Worm (Caenorhabditis elegans) whole organism, midembryonic: ENCODE measurements around the gene sra-30.

Experiments used
- T22C8.4 ChIP-seq: fragments of 200-800 bp; sonication (Bioruptor generic); IDR thresholded peaks from 2 replicates; pipeline ENCODE4 v1.3.6; 2022; ENCODE audit warnings: missing genetic modification characterization, missing compliant biosample characterization
- cog-1 ChIP-seq: sonication (generic microtip); optimal IDR thresholded peaks from 2 replicates; lab custom pipeline; 2016; ENCODE audit warnings: missing genetic modification characterization, missing compliant biosample characterization
- flt-1 ChIP-seq: fragments of 200-800 bp; sonication (Bioruptor generic); IDR thresholded peaks from 2 replicates; pipeline ENCODE4 v1.3.6; 2022; ENCODE audit warnings: missing genetic modification characterization, missing compliant biosample characterization
- klf-2 ChIP-seq: fragments of 200-800 bp; sonication (Bioruptor generic); conservative IDR thresholded peaks from 2 replicates; pipeline ENCODE4 v1.3.6; 2022; ENCODE audit warnings: missing genetic modification reagents, missing genetic modification characterization, missing compliant biosample characterization
- med-1 ChIP-seq: sonication (generic microtip); optimal IDR thresholded peaks from 2 replicates; lab custom pipeline; 2017; ENCODE audit warnings: missing genetic modification characterization, mild to moderate bottlenecking, missing compliant biosample characterization, antibody characterized with exemption, missing genetic modification reagents; ENCODE audit not compliant: insufficient read depth
- ref-1 ChIP-seq: fragments of 200-800 bp; sonication (Bioruptor generic); conservative IDR thresholded peaks from 2 replicates; pipeline ENCODE4 v1.3.6; 2022; ENCODE audit warnings: missing genetic modification reagents, missing genetic modification characterization, missing compliant biosample characterization
- tab-1 ChIP-seq: fragments of 200-800 bp; sonication (Bioruptor generic); IDR thresholded peaks from 2 replicates; pipeline ENCODE4 v1.3.6; 2022; ENCODE audit warnings: missing genetic modification characterization, missing compliant biosample characterization
- ztf-23 ChIP-seq: fragments of 200-800 bp; sonication (Bioruptor generic); IDR thresholded peaks from 2 replicates; pipeline ENCODE4 v1.3.6; 2022; ENCODE audit warnings: missing genetic modification reagents, missing genetic modification characterization, missing compliant biosample characterization
- ztf-29 ChIP-seq: fragments of 200-800 bp; sonication (Bioruptor generic); IDR thresholded peaks from 2 replicates; pipeline ENCODE4 v1.3.6; 2022; ENCODE audit warnings: missing genetic modification reagents, missing genetic modification characterization, missing compliant biosample characterization

Gene sra-30

ce11 chrIV:15214694-15215093, 11.9 kb upstream of the sra-30 start:
- TF ChIP-seq med-1 (GFP tag; lab: Kevin White, UChicago): no peak
- no peak for TF ChIP-seq ref-1 (GFP tag; lab: Robert Waterston, UW)
- TF ChIP-seq tab-1 (GFP tag; lab: Robert Waterston, UW): no peak
- TF ChIP-seq ztf-29: no peak
- TF ChIP-seq T22C8.4: no peak
- no peak for TF ChIP-seq flt-1
- TF ChIP-seq klf-2 (GFP tag; lab: Robert Waterston, UW): no peak
- no peak for TF ChIP-seq ztf-23
- no peak for TF ChIP-seq cog-1 (tag; lab: Kevin White, UChicago)

DNA sequence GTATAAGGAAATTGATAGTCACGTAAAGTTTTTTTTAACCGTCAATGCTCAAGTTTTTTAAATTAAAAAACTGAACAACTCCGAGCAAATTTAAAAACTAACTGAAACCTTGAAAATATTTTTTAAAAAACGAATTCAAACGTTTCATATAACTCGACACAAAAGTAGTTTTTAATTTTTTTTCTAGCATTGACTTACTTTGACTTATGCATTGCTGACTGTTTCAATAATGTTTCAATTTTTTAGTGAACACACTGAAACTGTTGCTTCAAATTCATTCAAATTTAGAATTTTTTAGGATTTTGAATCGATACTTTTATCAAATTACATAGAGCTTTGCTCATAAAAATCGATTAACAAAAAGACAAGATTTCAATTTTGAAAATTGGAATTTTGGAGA, 7.7 kb upstream of the sra-30 start:
- TF ChIP-seq T22C8.4 (no peak), ztf-23 (no peak), med-1 (GFP tag; lab: Kevin White, UChicago) (no peak), cog-1 (tag; lab: Kevin White, UChicago) (no peak), ztf-29 (no peak), klf-2 (GFP tag; lab: Robert Waterston, UW) (no peak), ref-1 (GFP tag; lab: Robert Waterston, UW) (no peak), flt-1 (no peak), tab-1 (GFP tag; lab: Robert Waterston, UW) (no peak)

DNA sequence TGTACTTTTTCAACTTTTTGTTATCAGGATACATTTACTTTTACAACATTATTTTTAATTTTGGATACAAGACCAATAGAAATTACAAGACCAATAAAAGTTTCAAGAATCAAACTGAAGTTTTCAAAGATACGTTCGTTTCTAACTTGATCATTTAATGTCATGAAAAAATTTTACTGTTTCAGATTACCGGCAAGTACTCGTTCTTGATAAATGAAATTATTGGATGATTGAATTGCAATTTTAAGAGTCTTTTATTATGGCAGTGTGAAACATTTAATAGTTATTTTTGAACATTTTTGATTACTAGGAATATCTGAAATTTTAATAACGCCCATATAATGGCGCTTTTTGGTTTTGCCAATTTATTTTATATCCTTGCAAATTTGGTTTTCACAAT, 3.8 kb upstream of the sra-30 start:
- no peak for TF ChIP-seq med-1 (GFP tag; lab: Kevin White, UChicago)
- TF ChIP-seq flt-1: no peak
- no peak for TF ChIP-seq cog-1 (tag; lab: Kevin White, UChicago)
- no peak for TF ChIP-seq ztf-29
- no peak for TF ChIP-seq T22C8.4
- no peak for TF ChIP-seq tab-1 (GFP tag; lab: Robert Waterston, UW)
- no peak for TF ChIP-seq ref-1 (GFP tag; lab: Robert Waterston, UW)
- no peak for TF ChIP-seq klf-2 (GFP tag; lab: Robert Waterston, UW)
- no peak for TF ChIP-seq ztf-23

ce11 chrIV:15189450-15189849, 13.4 kb downstream of the sra-30 start:
- TF ChIP-seq flt-1: peak; percentile 41
- peak; percentile 69 for TF ChIP-seq klf-2 (GFP tag; lab: Robert Waterston, UW)
- peak; percentile 80 for TF ChIP-seq ztf-23
- peak; percentile 75; the same call in 1 of the 2 replicates for TF ChIP-seq tab-1 (GFP tag; lab: Robert Waterston, UW)

DNA sequence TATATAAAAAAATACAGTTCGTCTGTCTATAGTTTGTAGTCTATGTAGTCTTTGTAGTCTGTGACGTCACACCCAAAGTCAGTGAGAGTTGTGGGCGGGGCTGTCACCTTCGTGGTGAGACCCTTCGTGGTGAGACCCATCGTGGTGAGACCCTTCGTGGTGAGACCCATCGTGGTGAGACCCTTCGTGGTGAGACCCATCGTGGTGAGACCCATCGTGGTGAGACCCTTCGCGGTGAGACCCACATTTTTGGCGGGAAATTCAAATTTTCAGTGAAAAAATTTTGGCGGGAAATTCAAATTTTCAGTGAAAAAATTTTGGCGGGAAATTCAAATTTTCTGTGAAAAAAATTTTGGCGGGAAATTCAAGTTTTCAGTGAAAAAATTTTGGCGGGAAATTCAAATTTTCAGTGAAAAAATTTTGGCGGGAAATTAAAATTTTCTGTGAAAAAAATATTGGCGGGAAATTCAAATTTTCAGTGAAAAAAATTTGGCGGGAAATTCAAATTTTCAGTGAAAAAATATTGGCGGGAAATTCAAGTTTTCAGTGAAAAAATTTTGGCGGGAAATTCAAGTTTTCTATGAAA, 14.4 kb downstream of the sra-30 start:
- 0 out of 2 replicates have a peak, but pooled peaks have one; percentile 70 for TF ChIP-seq klf-2 (GFP tag; lab: Robert Waterston, UW)

ce11 chrIV:15187517-15188181, 15.2 kb downstream of the sra-30 start:
- TF ChIP-seq cog-1 (tag; lab: Kevin White, UChicago) (no peak), klf-2 (GFP tag; lab: Robert Waterston, UW) (no peak), T22C8.4 (no peak), ref-1 (GFP tag; lab: Robert Waterston, UW) (no peak), ztf-29 (no peak), ztf-23 (no peak), flt-1 (no peak), med-1 (GFP tag; lab: Kevin White, UChicago) (no peak), tab-1 (GFP tag; lab: Robert Waterston, UW) (no peak)

- TF ChIP-seq T22C8.4 (no peak), ref-1 (GFP tag; lab: Robert Waterston, UW) (no peak), flt-1 (no peak)
These were observed 23.2 kb downstream of the sra-30 start, which contains the start of gene srd-23 for ce11 chrIV:15179615-15180014. Gene srd-23 (plus strand): TSS chrIV:15179915.

- TF ChIP-seq ztf-29 (no peak), med-1 (GFP tag; lab: Kevin White, UChicago) (no peak), T22C8.4 (no peak), cog-1 (tag; lab: Kevin White, UChicago) (no peak), klf-2 (GFP tag; lab: Robert Waterston, UW) (no peak), ref-1 (GFP tag; lab: Robert Waterston, UW) (no peak), tab-1 (GFP tag; lab: Robert Waterston, UW) (no peak), ztf-23 (no peak), flt-1 (no peak)
These were observed 27.2 kb downstream of the sra-30 start, which contains the start of gene Y40H7A.4 for ce11 chrIV:15175487-15176128. Gene Y40H7A.4 (minus strand): TSS chrIV:15175537.

DNA sequence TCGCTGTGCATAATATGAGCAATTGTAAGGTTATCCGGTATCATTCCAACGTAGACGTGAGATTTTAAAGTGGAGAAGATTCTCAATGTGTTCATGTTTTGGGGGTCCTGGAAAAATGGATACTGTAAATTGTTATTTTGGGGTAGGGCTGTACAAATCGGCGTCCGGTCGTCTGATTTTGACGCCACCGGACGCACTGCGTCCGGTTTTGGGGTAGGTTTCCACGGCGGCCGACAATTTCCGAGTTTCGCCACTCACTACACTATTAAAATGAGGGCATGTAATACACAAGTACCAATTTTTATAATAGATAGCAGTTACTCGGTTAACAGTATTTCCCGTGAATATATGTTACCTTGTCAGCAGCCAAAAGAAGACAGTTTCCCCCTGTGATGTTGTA, 34.4 kb downstream of the sra-30 start:
- TF ChIP-seq flt-1 (no peak), med-1 (GFP tag; lab: Kevin White, UChicago) (no peak), tab-1 (GFP tag; lab: Robert Waterston, UW) (no peak), cog-1 (tag; lab: Kevin White, UChicago) (no peak), ztf-23 (no peak), ref-1 (GFP tag; lab: Robert Waterston, UW) (no peak), klf-2 (GFP tag; lab: Robert Waterston, UW) (no peak), T22C8.4 (no peak), ztf-29 (no peak)

DNA sequence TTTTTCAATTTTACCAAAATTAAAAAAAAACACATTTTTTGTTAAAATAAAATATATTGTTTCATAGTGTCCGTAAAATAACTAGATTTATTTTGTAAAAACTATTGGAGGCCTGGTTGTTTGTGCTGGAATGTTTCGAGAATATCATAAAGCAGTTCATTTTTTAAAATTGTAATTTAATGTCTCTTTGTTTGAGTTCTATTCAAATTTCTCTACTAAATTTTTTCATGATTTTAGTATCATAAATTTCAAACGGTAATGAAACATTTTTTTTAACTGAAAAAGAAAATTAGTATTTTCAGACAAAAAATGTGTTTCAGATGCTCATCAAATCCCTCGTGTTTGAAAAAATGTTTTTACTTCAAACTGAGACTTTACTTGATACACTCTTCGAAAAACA, 37.2 kb downstream of the sra-30 start:
- TF ChIP-seq ztf-29 (no peak), ztf-23 (no peak), cog-1 (tag; lab: Kevin White, UChicago) (no peak), klf-2 (GFP tag; lab: Robert Waterston, UW) (no peak), tab-1 (GFP tag; lab: Robert Waterston, UW) (no peak), flt-1 (no peak), T22C8.4 (no peak), ref-1 (GFP tag; lab: Robert Waterston, UW) (no peak), med-1 (GFP tag; lab: Kevin White, UChicago) (no peak)
